Fruit fly (Drosophila melanogaster): ENCODE measurements around the gene CIAPIN1.

The CIAPIN1 gene

dm6 chr2L:15060580-15061005, 21.9 kb upstream of the CIAPIN1 start, which contains the start of gene TfIIS:
TSS of gene TfIIS (minus strand) at chr2L:15060757.
- TF ChIP-seq CG14965 (GFP tag; optimal IDR thresholded peaks at IDR 0.05; ENCODE audit: borderline replicate concordance) (no peak), klu (GFP tag; IDR thresholded peaks at IDR 0.05) (no peak), trem (tag; optimal IDR thresholded peaks at IDR 0.05) (peak; percentile 75), ap (GFP tag; IDR thresholded peaks at IDR 0.05) (no peak), tna (GFP tag; IDR thresholded peaks at IDR 0.05; ENCODE audit: partially characterized antibody) (no peak), CG7786 (GFP tag; optimal IDR thresholded peaks at IDR 0.05) (peak; percentile 18), Lhr (GFP tag; optimal IDR thresholded peaks at IDR 0.05) (peak; percentile 95), CG8290 (GFP tag; optimal IDR thresholded peaks at IDR 0.05) (peak; percentile 94), CG8290 (tag; optimal IDR thresholded peaks at IDR 0.05) (peak; percentile 70 to 92), HmgD (GFP tag; optimal IDR thresholded peaks at IDR 0.05) (peak; percentile 93), CG16813 (GFP tag; IDR thresholded peaks at IDR 0.05; ENCODE audit: partially characterized antibody) (peak; percentile 51; the same call in 2 of the 3 replicates), CG5245 (GFP tag; optimal IDR thresholded peaks at IDR 0.05) (no peak), lmd (GFP tag; IDR thresholded peaks at IDR 0.05) (peak; percentile 7; the same call in 1 of the 2 replicates), CG8281 (tag; optimal IDR thresholded peaks at IDR 0.05) (no peak), CG4854 (GFP tag; optimal IDR thresholded peaks at IDR 0.05) (no peak), Nf-YB (GFP tag; optimal IDR thresholded peaks at IDR 0.05) (peak; percentile 12), bbx (GFP tag; IDR thresholded peaks at IDR 0.05; ENCODE audit: partially characterized antibody) (peak; percentile 17; the same call in 1 of the 2 replicates), amos (GFP tag; IDR thresholded peaks at IDR 0.05; ENCODE audit: partially characterized antibody) (peak; percentile 66), CG7372 (GFP tag; IDR thresholded peaks at IDR 0.05) (no peak), CG12391 (tag; optimal IDR thresholded peaks at IDR 0.05) (peak; percentile 28), Dad (GFP tag; optimal IDR thresholded peaks at IDR 0.05) (no peak), CG17912 (GFP tag; optimal IDR thresholded peaks at IDR 0.05) (peak; percentile 11), CG12236 (GFP tag; optimal IDR thresholded peaks at IDR 0.05) (no peak), sna (GFP tag; IDR thresholded peaks at IDR 0.05; ENCODE audit: partially characterized antibody) (no peak), lilli (GFP tag; optimal IDR thresholded peaks at IDR 0.05) (no peak), Nf-YC (tag; optimal IDR thresholded peaks at IDR 0.05) (peak; percentile 18), Kr (GFP tag; optimal IDR thresholded peaks at IDR 0.05) (no peak), pzg (GFP tag; optimal IDR thresholded peaks at IDR 0.05) (peak; percentile 97), Eip74EF (GFP tag; optimal IDR thresholded peaks at IDR 0.05) (no peak), Mad (GFP tag; optimal IDR thresholded peaks at IDR 0.05) (peak; percentile 26), bab2 (GFP tag; optimal IDR thresholded peaks at IDR 0.05) (no peak), zen (tag; optimal IDR thresholded peaks at IDR 0.05) (peak; percentile 82), Mrtf (GFP tag; IDR thresholded peaks at IDR 0.05) (no peak), CG13894 (tag; optimal IDR thresholded peaks at IDR 0.05) (peak; percentile 45), ftz-f1 (GFP tag; optimal IDR thresholded peaks at IDR 0.05) (peak; percentile 48), CG17568 (GFP tag; optimal IDR thresholded peaks at IDR 0.05) (peak; percentile 97), CG6254 (GFP tag; optimal IDR thresholded peaks at IDR 0.05) (no peak), crp (GFP tag; optimal IDR thresholded peaks at IDR 0.05) (peak in 1 of 2 experiments; percentile 30), gem (tag; optimal IDR thresholded peaks at IDR 0.05) (peak; percentile 13), nau (GFP tag; optimal IDR thresholded peaks at IDR 0.05) (no peak), E2f2 (GFP tag; IDR thresholded peaks at IDR 0.05) (peak; percentile 83), twi (tag; optimal IDR thresholded peaks at IDR 0.05) (peak; percentile 2), bcd (GFP tag; optimal IDR thresholded peaks at IDR 0.05) (no peak), CG3838 (GFP tag; optimal IDR thresholded peaks at IDR 0.05) (no peak), dpn (GFP tag; optimal IDR thresholded peaks at IDR 0.05) (peak in 1 of 2 experiments; percentile 22), CG10431 (GFP tag; optimal IDR thresholded peaks at IDR 0.05) (no peak), Oaz (GFP tag; IDR thresholded peaks at IDR 0.05) (no peak), chinmo (GFP tag; IDR thresholded peaks at IDR 0.05; ENCODE audit: partially characterized antibody) (0 out of 4 replicates have a peak, but pooled peaks have one; percentile 36), GATAe (GFP tag; conservative IDR thresholded peaks at IDR 0.05) (no peak), Hey (tag; optimal IDR thresholded peaks at IDR 0.05) (no peak)
